Fruit fly (Drosophila melanogaster) Kc167 (cell line): ENCODE data around the gene CG7457.

Experiments used
- Myc ChIP-seq: fragments of >200 bp; optimal IDR thresholded peaks from 2 replicates; lab custom pipeline; 2017; ENCODE audit warnings: missing external identifiers
- Sin3A ChIP-seq: fragments of >200 bp; optimal IDR thresholded peaks from 2 replicates; lab custom pipeline; 2018; ENCODE audit warnings: missing external identifiers
- h ChIP-seq: fragments of >200 bp; optimal IDR thresholded peaks from 3 replicates; lab custom pipeline; 2018; ENCODE audit warnings: missing external identifiers
- insv ChIP-seq: fragments of >200 bp; optimal IDR thresholded peaks from 3 replicates; lab custom pipeline; 2018; ENCODE audit warnings: missing external identifiers
- psq ChIP-seq: fragments of >200 bp; optimal IDR thresholded peaks from 2 replicates; lab custom pipeline; 2017; ENCODE audit warnings: missing external identifiers
- ttk ChIP-seq: sonication (Bioruptor generic); optimal IDR thresholded peaks from 2 replicates; lab custom pipeline; 2017; ENCODE audit warnings: missing external identifiers

CG7457 gene

DNA sequence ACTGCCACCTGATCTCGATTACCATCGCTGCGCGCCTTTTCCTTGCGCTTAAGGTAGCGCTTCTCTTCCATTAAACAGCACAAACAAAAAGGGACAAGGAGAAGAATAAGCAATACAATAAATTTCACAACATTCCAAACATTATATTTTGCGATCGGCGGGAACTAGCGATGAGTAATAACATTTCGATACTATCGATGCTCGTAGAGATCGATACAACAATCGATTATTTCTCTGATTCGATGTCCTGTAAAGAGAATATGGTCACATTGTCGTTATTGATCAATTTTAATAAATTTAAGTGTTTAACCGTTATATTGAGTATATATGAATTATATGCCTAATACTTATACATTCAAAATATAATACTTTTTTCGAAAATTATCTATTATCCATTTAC is at the start of gene CG7457:
CG7457 (minus strand) TSS at position 189 of the 400 bp plus-strand sequence.
- TF ChIP-seq insv (lab: Kevin White, UChicago) = no peak
- no peak for TF ChIP-seq Sin3A
- no peak for TF ChIP-seq Myc
- TF ChIP-seq h (lab: Kevin White, UChicago) = no peak

dm6 chr3L:7775365-7775905 is 49.2 kb upstream of the CG7457 start, which contains the start of gene Clk:
Clk (minus strand) TSS chr3L:7775603.
- TF ChIP-seq psq (lab: Kevin White, UChicago) (no peak), ttk (lab: Kevin White, UChicago) (no peak), Myc (no peak), h (lab: Kevin White, UChicago) (no peak), Sin3A (no peak), insv (lab: Kevin White, UChicago) (no peak)

- TF ChIP-seq Myc = no peak
- TF ChIP-seq insv (lab: Kevin White, UChicago) = no peak
- TF ChIP-seq h (lab: Kevin White, UChicago) = no peak
- TF ChIP-seq Sin3A = no peak
- TF ChIP-seq psq (lab: Kevin White, UChicago) = no peak
- TF ChIP-seq ttk (lab: Kevin White, UChicago) = no peak
Measured at dm6 chr3L:7774698-7775097, 48.4 kb upstream of the CG7457 start.

DNA sequence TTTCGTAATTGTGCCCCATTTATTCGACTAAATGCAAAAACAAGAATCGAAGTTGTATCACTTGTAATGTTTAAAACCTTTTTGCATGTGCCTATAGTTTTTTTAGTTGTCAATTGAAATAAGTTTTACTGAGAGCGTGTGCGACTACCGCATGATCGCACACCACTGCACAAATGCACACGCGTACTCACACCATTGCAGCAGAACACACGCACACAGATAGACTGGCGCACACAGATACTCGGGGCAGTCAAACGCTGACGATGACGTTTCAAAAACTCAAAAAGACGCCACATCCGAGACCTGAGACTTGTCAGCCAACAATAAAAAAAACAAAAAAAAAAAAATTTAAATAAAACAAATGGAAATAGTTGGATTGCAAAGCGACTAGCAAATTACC is 47.3 kb upstream of the CG7457 start:
- no peak for TF ChIP-seq ttk (lab: Kevin White, UChicago)
- no peak for TF ChIP-seq insv (lab: Kevin White, UChicago)
- TF ChIP-seq h (lab: Kevin White, UChicago) = no peak
- TF ChIP-seq psq (lab: Kevin White, UChicago) = no peak
- TF ChIP-seq Myc = no peak
- TF ChIP-seq Sin3A = no peak

- no peak for TF ChIP-seq h (lab: Kevin White, UChicago)
- no peak for TF ChIP-seq Sin3A
- TF ChIP-seq ttk (lab: Kevin White, UChicago) = no peak
- TF ChIP-seq psq (lab: Kevin White, UChicago) = no peak
- no peak for TF ChIP-seq insv (lab: Kevin White, UChicago)
- no peak for TF ChIP-seq Myc
Measured at dm6 chr3L:7772160-7772798, 46.0 kb upstream of the CG7457 start.

dm6 chr3L:7768252-7768651 is 42.0 kb upstream of the CG7457 start, which contains the start of gene CG32371:
CG32371 (minus strand) TSS chr3L:7768352.
- TF ChIP-seq insv (lab: Kevin White, UChicago) (no peak), Myc (no peak), Sin3A (no peak), h (lab: Kevin White, UChicago) (no peak), psq (lab: Kevin White, UChicago) (no peak), ttk (lab: Kevin White, UChicago) (no peak)

- TF ChIP-seq insv (lab: Kevin White, UChicago) (no peak), ttk (lab: Kevin White, UChicago) (no peak), psq (lab: Kevin White, UChicago) (no peak), Sin3A (no peak), h (lab: Kevin White, UChicago) (no peak), Myc (no peak)
Measured at dm6 chr3L:7759835-7760780, 33.8 kb upstream of the CG7457 start, which contains the start of gene Hn. Hn (plus strand) TSS chr3L:7760453.

- TF ChIP-seq h (lab: Kevin White, UChicago) (no peak), psq (lab: Kevin White, UChicago) (no peak), Myc (no peak), Sin3A (no peak)
Measured at dm6 chr3L:7754109-7754508, 27.8 kb upstream of the CG7457 start, which contains the start of gene CG7409. CG7409 (plus strand) TSS chr3L:7754409.

DNA sequence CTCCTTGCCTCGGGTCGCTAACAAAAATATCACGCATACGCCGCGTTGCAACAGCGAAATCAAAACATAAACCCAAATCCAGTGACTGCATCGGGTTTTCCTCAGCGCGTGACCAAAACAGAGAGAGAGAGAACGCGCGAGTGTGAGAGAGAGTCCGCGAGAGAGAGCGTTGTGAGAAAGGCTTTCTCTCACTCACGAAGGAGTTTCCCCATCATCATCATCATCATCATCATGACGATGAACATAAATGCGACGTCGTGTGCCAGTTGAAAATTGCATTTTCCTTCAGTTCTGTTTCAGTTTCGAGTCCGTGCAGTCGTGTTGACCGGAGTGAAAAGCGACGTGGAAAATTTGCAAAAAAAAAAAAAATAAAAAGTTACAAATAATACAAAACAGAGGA is 20.8 kb upstream of the CG7457 start, which contains the start of gene CG13685:
CG13685 (plus strand) TSS at position 301 of the 400 bp plus-strand sequence.
- TF ChIP-seq Sin3A = no peak
- no peak for TF ChIP-seq h (lab: Kevin White, UChicago)
- TF ChIP-seq ttk (lab: Kevin White, UChicago) = no peak
- TF ChIP-seq psq (lab: Kevin White, UChicago) = no peak
- no peak for TF ChIP-seq insv (lab: Kevin White, UChicago)
- no peak for TF ChIP-seq Myc

DNA sequence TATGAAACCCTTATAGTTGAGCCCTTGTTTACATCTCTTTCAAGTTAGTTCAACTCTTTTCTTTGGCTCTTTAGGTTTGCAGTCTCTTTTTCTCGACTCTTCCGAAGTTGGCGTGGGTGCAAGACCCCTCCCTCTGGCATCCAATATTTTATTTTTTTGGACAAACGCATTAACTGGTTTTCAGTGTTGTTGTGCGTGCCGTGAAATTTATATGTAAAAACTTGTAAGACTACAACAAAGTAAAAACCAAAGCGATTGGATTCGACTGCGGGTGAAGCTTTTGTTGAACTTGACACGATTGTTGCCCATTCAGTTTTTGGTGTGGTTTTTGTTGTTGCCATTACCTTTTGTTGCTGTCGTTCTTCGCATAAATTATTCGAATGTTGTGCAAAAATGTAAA is 17.5 kb upstream of the CG7457 start:
- TF ChIP-seq Myc = no peak
- no peak for TF ChIP-seq psq (lab: Kevin White, UChicago)
- TF ChIP-seq insv (lab: Kevin White, UChicago) = no peak
- TF ChIP-seq Sin3A = no peak
- TF ChIP-seq ttk (lab: Kevin White, UChicago) = no peak
- no peak for TF ChIP-seq h (lab: Kevin White, UChicago)

- TF ChIP-seq insv (lab: Kevin White, UChicago) (no peak), ttk (lab: Kevin White, UChicago) (no peak), Myc (no peak), psq (lab: Kevin White, UChicago) (no peak), Sin3A (no peak), h (lab: Kevin White, UChicago) (no peak)
Measured at dm6 chr3L:7742941-7743340, 16.7 kb upstream of the CG7457 start, which contains the start of gene Snmp2. Snmp2 (minus strand) TSS chr3L:7743041.
